Fruit fly (Drosophila melanogaster): Measurements from ENCODE around the gene CG17648.

The CG17648 gene

dm6 chr2L:1710224-1710623, 41.9 kb upstream of the CG17648 start, which contains the start of the genes CG17660 and mRpL48 (continued):
- no peak for TF ChIP-seq Xrp1 (GFP tag; IDR thresholded peaks at IDR 0.05)
- peak; percentile 35 for TF ChIP-seq Max (GFP tag; optimal IDR thresholded peaks at IDR 0.05)
- TF ChIP-seq CG12744 (GFP tag; optimal IDR thresholded peaks at IDR 0.05) = no peak
- TF ChIP-seq Gug (GFP tag; IDR thresholded peaks at IDR 0.05) = no peak
- no peak for TF ChIP-seq D19A (tag; optimal IDR thresholded peaks at IDR 0.05)
- peak; percentile 74 for TF ChIP-seq vnd (GFP tag; IDR thresholded peaks at IDR 0.05; ENCODE audit: partially characterized antibody)
- TF ChIP-seq ken (GFP tag; IDR thresholded peaks at IDR 0.05) = no peak
- TF ChIP-seq CG7839 (tag; optimal IDR thresholded peaks at IDR 0.05) = no peak
- TF ChIP-seq lilli (GFP tag; optimal IDR thresholded peaks at IDR 0.05) = peak; percentile 33
- TF ChIP-seq CG2889 (GFP tag; IDR thresholded peaks at IDR 0.05) = no peak
- peak; percentile 39; the same call in 2 of the 3 replicates for TF ChIP-seq row (GFP tag; IDR thresholded peaks at IDR 0.05)
- TF ChIP-seq Antp (GFP tag; optimal IDR thresholded peaks at IDR 0.05) = no peak
- TF ChIP-seq vvl (GFP tag; IDR thresholded peaks at IDR 0.05) = peak; percentile 70
- no peak for TF ChIP-seq Dad (GFP tag; optimal IDR thresholded peaks at IDR 0.05)
- TF ChIP-seq TFAM (GFP tag; optimal IDR thresholded peaks at IDR 0.05) = no peak
- peak; percentile 32 for TF ChIP-seq Myb (GFP tag; optimal IDR thresholded peaks at IDR 0.05)
- TF ChIP-seq CG7786 (GFP tag; optimal IDR thresholded peaks at IDR 0.05) = no peak
- no peak for TF ChIP-seq br (optimal IDR thresholded peaks at IDR 0.05)
- TF ChIP-seq gt (GFP tag; IDR thresholded peaks at IDR 0.05) = no peak
- TF ChIP-seq Drgx (GFP tag; IDR thresholded peaks at IDR 0.05) = no peak
- TF ChIP-seq chn (GFP tag; optimal IDR thresholded peaks at IDR 0.05) = no peak
- TF ChIP-seq CG1832 (GFP tag; optimal IDR thresholded peaks at IDR 0.05) = no peak
- no peak for TF ChIP-seq HmgD (GFP tag; optimal IDR thresholded peaks at IDR 0.05)
- no peak for TF ChIP-seq odd (GFP tag; optimal IDR thresholded peaks at IDR 0.05)
- TF ChIP-seq sqz (GFP tag; optimal IDR thresholded peaks at IDR 0.05) = no peak
- TF ChIP-seq gsb-n (tag; optimal IDR thresholded peaks at IDR 0.05) = no peak
- TF ChIP-seq kay (GFP tag; optimal IDR thresholded peaks at IDR 0.05) = no peak
- TF ChIP-seq esg (GFP tag; conservative IDR thresholded peaks at IDR 0.05) = no peak
- no peak for TF ChIP-seq CG11456 (GFP tag; IDR thresholded peaks at IDR 0.05)
- no peak for TF ChIP-seq CG43689 (GFP tag; IDR thresholded peaks at IDR 0.05)
- no peak for TF ChIP-seq toy (GFP tag; IDR thresholded peaks at IDR 0.05)
- peak; percentile 96 for TF ChIP-seq chinmo (GFP tag; IDR thresholded peaks at IDR 0.05; ENCODE audit: partially characterized antibody)
- peak; percentile 86 for TF ChIP-seq HmgZ (tag; optimal IDR thresholded peaks at IDR 0.05)
- no peak for TF ChIP-seq corto (GFP tag; optimal IDR thresholded peaks at IDR 0.05)
- no peak for TF ChIP-seq CG15479 (GFP tag; optimal IDR thresholded peaks at IDR 0.05)
- 0 out of 3 replicates have a peak, but pooled peaks have one; percentile 34 for TF ChIP-seq CG2199 (GFP tag; IDR thresholded peaks at IDR 0.05)
- TF ChIP-seq grn (GFP tag; optimal IDR thresholded peaks at IDR 0.05) = no peak
- peak; percentile 43 for TF ChIP-seq CG10267 (tag; optimal IDR thresholded peaks at IDR 0.05)
- TF ChIP-seq dati (GFP tag; IDR thresholded peaks at IDR 0.05) = no peak
- no peak for TF ChIP-seq Atf6 (GFP tag; IDR thresholded peaks at IDR 0.05)
- no peak for TF ChIP-seq fd64A (GFP tag; optimal IDR thresholded peaks at IDR 0.05)
- TF ChIP-seq onecut (GFP tag; IDR thresholded peaks at IDR 0.05) = no peak
- no peak for TF ChIP-seq pfk (GFP tag; optimal IDR thresholded peaks at IDR 0.05)
- peak; percentile 92 for TF ChIP-seq pzg (GFP tag; optimal IDR thresholded peaks at IDR 0.05)
- TF ChIP-seq lab (GFP tag; optimal IDR thresholded peaks at IDR 0.05) = no peak
- TF ChIP-seq Ada2b (GFP tag; IDR thresholded peaks at IDR 0.05) = no peak
- TF ChIP-seq ranshi (GFP tag; IDR thresholded peaks at IDR 0.05) = no peak
- no peak for TF ChIP-seq CG13296 (GFP tag; optimal IDR thresholded peaks at IDR 0.05)
- TF ChIP-seq Abd-B (GFP tag; optimal IDR thresholded peaks at IDR 0.05) = no peak
- no peak for TF ChIP-seq CG17802 (tag; optimal IDR thresholded peaks at IDR 0.05)
- TF ChIP-seq aop (GFP tag; IDR thresholded peaks at IDR 0.05) = no peak
- TF ChIP-seq Side (GFP tag; optimal IDR thresholded peaks at IDR 0.05) = no peak
- TF ChIP-seq Adf1 (GFP tag; IDR thresholded peaks at IDR 0.05) = no peak
